Worm (Caenorhabditis elegans) whole organism, L3 larva: Measurements from ENCODE around the gene R07H5.9.

ENCODE experiments used
- ZK546.5 ChIP-seq: sonication (generic microtip); optimal IDR thresholded peaks from 2 replicates; lab custom pipeline; 2017; ENCODE audit warnings: missing biosample characterization, missing genetic modification characterization
- ama-1 ChIP-seq: fragments of 150-350 bp; optimal IDR thresholded peaks from 2 replicates; lab custom pipeline; 2018
- egl-27 ChIP-seq: sonication (generic microtip); optimal IDR thresholded peaks from 4 replicates; lab custom pipeline; 2017; ENCODE audit warnings: missing biosample characterization, missing genetic modification reagents, missing genetic modification characterization
- egl-5 ChIP-seq: fragments of 150-350 bp; optimal IDR thresholded peaks from 2 replicates; lab custom pipeline; 2017; ENCODE audit warnings: missing biosample characterization, missing genetic modification reagents, missing genetic modification characterization, inconsistent platforms
- elt-3 ChIP-seq, 3 experiments: fragments of 150-350 bp in 1 of 3; sonication (generic microtip) in 2 of 3; optimal IDR thresholded peaks; 2 replicates in 2 of 3; 4 replicates in 1 of 3; lab custom pipeline; 2014 to 2017; ENCODE audit warnings: missing biosample characterization in 3 of 3, missing genetic modification characterization in 3 of 3
- jun-1 ChIP-seq: fragments of 150-350 bp; optimal IDR thresholded peaks from 2 replicates; lab custom pipeline; 2014; ENCODE audit warnings: missing biosample characterization, missing genetic modification reagents, missing genetic modification characterization
- lin-39 ChIP-seq: fragments of 150-350 bp; optimal IDR thresholded peaks from 2 replicates; lab custom pipeline; 2018; ENCODE audit warnings: missing biosample characterization, missing genetic modification reagents, missing genetic modification characterization
- nhr-11 ChIP-seq: fragments of 150-350 bp; optimal IDR thresholded peaks from 2 replicates; lab custom pipeline; 2014; ENCODE audit warnings: missing biosample characterization, missing genetic modification characterization
- nhr-237 ChIP-seq: fragments of 150-350 bp; optimal IDR thresholded peaks from 2 replicates; lab custom pipeline; 2014; ENCODE audit warnings: missing biosample characterization, missing genetic modification characterization
- nhr-76 ChIP-seq: fragments of 150-350 bp; sonication (generic microtip); optimal IDR thresholded peaks from 5 replicates; lab custom pipeline; 2014; ENCODE audit warnings: missing biosample characterization, missing genetic modification characterization
- pha-4 ChIP-seq: fragments of 150-350 bp; optimal IDR thresholded peaks from 2 replicates; lab custom pipeline; 2014; ENCODE audit warnings: missing biosample characterization, missing genetic modification reagents, missing genetic modification characterization
- unc-39 ChIP-seq: sonication (generic microtip); optimal IDR thresholded peaks from 4 replicates; lab custom pipeline; 2017; ENCODE audit warnings: missing biosample characterization, missing genetic modification characterization
- zag-1 ChIP-seq: fragments of 150-350 bp; optimal IDR thresholded peaks from 2 replicates; lab custom pipeline; 2014; ENCODE audit warnings: missing biosample characterization, missing genetic modification characterization

DNA sequence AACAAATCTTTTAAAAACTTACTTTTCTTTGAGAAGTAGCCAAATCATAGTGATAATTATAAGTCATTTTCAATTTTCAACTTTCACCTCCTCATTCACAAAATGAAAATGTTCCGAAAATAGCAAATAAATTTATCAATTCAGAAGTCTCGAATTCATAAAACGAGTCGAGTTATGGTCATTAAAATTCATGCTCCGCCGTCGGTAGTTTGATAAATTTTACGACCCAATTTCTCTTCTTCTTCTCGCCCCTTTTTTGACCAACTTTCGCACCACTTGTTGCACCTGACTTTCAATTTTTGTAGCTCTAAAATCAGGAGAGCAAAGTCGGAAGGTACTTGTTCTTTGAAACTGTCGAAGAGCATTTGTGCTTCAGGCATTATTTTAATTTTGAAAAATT is 22.8 kb downstream of the R07H5.9 start, which contains the start of gene best-7:
- TF ChIP-seq nhr-11 (tag; lab: Kevin White, UChicago) (no peak), egl-27 (tag; lab: Kevin White, UChicago) (no peak), unc-39 (tag; lab: Kevin White, UChicago) (no peak), zag-1 (tag; lab: Kevin White, UChicago) (no peak), nhr-76 (tag; lab: Kevin White, UChicago) (no peak), egl-5 (tag; lab: Kevin White, UChicago) (no peak), pha-4 (tag; lab: Kevin White, UChicago) (no peak), jun-1 (tag; lab: Kevin White, UChicago) (no peak), ZK546.5 (tag; lab: Kevin White, UChicago) (no peak), ama-1 (no peak), lin-39 (no peak), elt-3 (tag; optimal IDR thresholded peaks at IDR 0.05; lab: Kevin White, UChicago) (no peak), nhr-237 (tag; lab: Kevin White, UChicago) (no peak)
